Worm (Caenorhabditis elegans): Measurements from ENCODE around the gene dpy-4.
A peak's percentile ranks its signal among the peaks of the same experiment; 100 is the strongest.

dpy-4 gene

DNA sequence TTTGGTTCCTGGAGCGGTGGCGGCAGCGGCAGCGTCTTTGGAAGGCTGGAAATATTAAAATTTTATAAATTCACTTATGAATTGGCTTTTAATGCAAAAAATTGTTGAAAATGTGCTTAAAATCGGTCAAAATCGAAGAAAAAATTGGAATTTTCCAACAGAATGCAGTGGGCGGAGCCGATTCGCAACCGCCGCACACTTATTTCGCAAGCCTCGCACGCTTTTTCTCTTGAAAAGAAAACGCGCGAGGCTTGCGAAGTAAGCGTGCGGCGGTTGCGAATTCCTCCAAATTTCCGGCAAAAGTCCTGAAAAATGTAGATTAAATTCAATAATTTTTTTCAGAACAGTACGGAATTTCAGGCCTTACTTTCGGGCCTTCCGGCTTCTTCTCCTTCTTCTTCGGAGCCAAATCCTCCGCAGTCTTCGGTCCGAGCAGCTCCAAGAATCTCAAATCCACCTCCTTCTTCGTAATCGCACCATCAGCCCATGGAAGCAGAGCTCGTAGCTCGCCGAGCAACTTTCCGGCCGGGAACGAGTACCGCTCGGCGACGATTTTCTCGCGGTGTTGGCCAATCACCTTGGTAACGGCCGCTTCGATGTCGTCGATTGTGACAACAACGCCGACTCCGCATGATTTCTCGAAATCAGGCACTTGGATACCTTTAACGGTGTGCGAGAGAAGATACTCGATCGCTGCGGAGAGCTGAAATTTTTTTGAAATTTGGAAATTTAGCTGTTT, 25.7 kb upstream of the dpy-4 start (continued):
- no peak for TF ChIP-seq bed-1 (GFP tag; IDR thresholded peaks at IDR 0.05)
- no peak for TF ChIP-seq dox-1 (GFP tag; IDR thresholded peaks at IDR 0.05)
- TF ChIP-seq snpc-4 (GFP tag; optimal IDR thresholded peaks at IDR 0.05) = peak; percentile 14
- TF ChIP-seq snpc-4 (tag; optimal IDR thresholded peaks at IDR 0.05) = peak in 2 of 4 experiments; percentile 44 to 84
- no peak for TF ChIP-seq C06A6.2 (GFP tag; conservative IDR thresholded peaks at IDR 0.05)
- TF ChIP-seq C17E4.6 (GFP tag; IDR thresholded peaks at IDR 0.05) = no peak
- TF ChIP-seq hlh-26 (GFP tag; conservative IDR thresholded peaks at IDR 0.05) = no peak
- no peak for TF ChIP-seq Y67H2A.10 (GFP tag; conservative IDR thresholded peaks at IDR 0.05)
- no peak for TF ChIP-seq let-526 (GFP tag; IDR thresholded peaks at IDR 0.05)
- no peak for TF ChIP-seq B0336.3 (GFP tag; IDR thresholded peaks at IDR 0.05)
- peak; percentile 66; the same call in 1 of the 2 replicates for TF ChIP-seq attf-6 (GFP tag; IDR thresholded peaks at IDR 0.05)
- no peak for TF ChIP-seq ztf-26 (tag; optimal IDR thresholded peaks at IDR 0.05)
- no peak for TF ChIP-seq B0035.1 (tag; optimal IDR thresholded peaks at IDR 0.05)
- TF ChIP-seq zfh-2 (GFP tag; conservative IDR thresholded peaks at IDR 0.05) = peak; percentile 68
- no peak for TF ChIP-seq die-1 (tag; optimal IDR thresholded peaks at IDR 0.05)
- TF ChIP-seq atf-7 (tag; optimal IDR thresholded peaks at IDR 0.05) = no peak
- TF ChIP-seq pbrm-1 (GFP tag; IDR thresholded peaks at IDR 0.05) = no peak
- no peak for TF ChIP-seq madf-3 (GFP tag; IDR thresholded peaks at IDR 0.05)
- no peak for TF ChIP-seq rec-8 (tag; optimal IDR thresholded peaks at IDR 0.05)
- TF ChIP-seq mxl-1 (tag; optimal IDR thresholded peaks at IDR 0.05) = no peak
- no peak for TF ChIP-seq hlh-12 (tag; optimal IDR thresholded peaks at IDR 0.05)

ce11 chrIV:15011169-15011568, 24.6 kb upstream of the dpy-4 start:
- TF ChIP-seq dpff-1 (tag; optimal IDR thresholded peaks at IDR 0.05) (peak; percentile 26), lin-26 (GFP tag; IDR thresholded peaks at IDR 0.05) (no peak), madf-6 (GFP tag; IDR thresholded peaks at IDR 0.05) (peak; percentile 36; the same call in 1 of the 2 replicates), bed-1 (GFP tag; IDR thresholded peaks at IDR 0.05) (no peak), attf-6 (GFP tag; IDR thresholded peaks at IDR 0.05) (peak; percentile 59), mxl-1 (tag; optimal IDR thresholded peaks at IDR 0.05) (no peak), somi-1 (GFP tag; optimal IDR thresholded peaks at IDR 0.05) (no peak), tbp1 (GFP tag; optimal IDR thresholded peaks at IDR 0.05) (peak; percentile 27), snpc-4 (GFP tag; optimal IDR thresholded peaks at IDR 0.05) (no peak), snpc-4 (tag; optimal IDR thresholded peaks at IDR 0.05) (peak in 1 of 4 experiments; percentile 71), cebp-1 (GFP tag; IDR thresholded peaks at IDR 0.05) (no peak), cebp-1 (tag; optimal IDR thresholded peaks at IDR 0.05) (peak; percentile 55), cebp-2 (GFP tag; IDR thresholded peaks at IDR 0.05) (peak; percentile 87; the same call in 1 of the 2 replicates), F37B4.10 (GFP tag; IDR thresholded peaks at IDR 0.05) (no peak), athp-1 (tag; optimal IDR thresholded peaks at IDR 0.05) (peak; percentile 63), ztf-28 (GFP tag; IDR thresholded peaks at IDR 0.05) (no peak), nfya-1 (tag; optimal IDR thresholded peaks at IDR 0.05; ENCODE audit: borderline replicate concordance, insufficient read depth) (no peak)

- peak; percentile 67; the same call in 1 of the 2 replicates for TF ChIP-seq attf-6 (GFP tag; IDR thresholded peaks at IDR 0.05)
- TF ChIP-seq tlf-1 (GFP tag; optimal IDR thresholded peaks at IDR 0.05) = no peak
- no peak for TF ChIP-seq ets-4 (GFP tag; optimal IDR thresholded peaks at IDR 0.05)
- TF ChIP-seq nhr-90 (tag; optimal IDR thresholded peaks at IDR 0.05) = no peak
- TF ChIP-seq ceh-91 (GFP tag; IDR thresholded peaks at IDR 0.05) = no peak
- TF ChIP-seq F55B11.4 (tag; optimal IDR thresholded peaks at IDR 0.05; ENCODE audit: borderline replicate concordance, insufficient read depth) = no peak
- no peak for TF ChIP-seq nhr-120 (GFP tag; IDR thresholded peaks at IDR 0.05)
- TF ChIP-seq madf-10 (tag; optimal IDR thresholded peaks at IDR 0.05) = no peak
- no peak for TF ChIP-seq snpc-4 (GFP tag; optimal IDR thresholded peaks at IDR 0.05)
- peak in 1 of 4 experiments; percentile 71 for TF ChIP-seq snpc-4 (tag; optimal IDR thresholded peaks at IDR 0.05)
- TF ChIP-seq aptf-2 (GFP tag; conservative IDR thresholded peaks at IDR 0.05) = no peak
- TF ChIP-seq F10E7.11 (tag; optimal IDR thresholded peaks at IDR 0.05) = no peak
- no peak for TF ChIP-seq cebp-2 (GFP tag; IDR thresholded peaks at IDR 0.05)
- TF ChIP-seq T07F8.4 (tag; optimal IDR thresholded peaks at IDR 0.05) = no peak
- TF ChIP-seq atf-7 (tag; optimal IDR thresholded peaks at IDR 0.05) = no peak
- TF ChIP-seq let-526 (GFP tag; IDR thresholded peaks at IDR 0.05) = no peak
- no peak for TF ChIP-seq gei-17 (GFP tag; optimal IDR thresholded peaks at IDR 0.05)
Measured at ce11 chrIV:15008200-15008599, 21.6 kb upstream of the dpy-4 start.
